Worm (Caenorhabditis elegans) whole organism, mixed stage, embryonic: ENCODE data around the gene nhr-31.

ENCODE experiments used
- M03D4.4 ChIP-seq: sonication (generic microtip); optimal IDR thresholded peaks from 2 replicates; lab custom pipeline; 2017; ENCODE audit warnings: mild to moderate bottlenecking, missing genetic modification characterization, missing compliant biosample characterization
- bed-3 ChIP-seq: fragments of 200-800 bp; sonication (Bioruptor generic); optimal IDR thresholded peaks from 3 replicates; lab custom pipeline; 2018; ENCODE audit warnings: mild to moderate bottlenecking, missing genetic modification characterization, moderate library complexity, missing compliant biosample characterization
- blmp-1 ChIP-seq: fragments of 150-350 bp; optimal IDR thresholded peaks from 2 replicates; lab custom pipeline; 2014; ENCODE audit warnings: missing biosample characterization, missing genetic modification characterization
- ceh-39 ChIP-seq: fragments of 150-350 bp; optimal IDR thresholded peaks from 2 replicates; lab custom pipeline; 2014; ENCODE audit warnings: missing biosample characterization, missing genetic modification characterization
- ceh-43 ChIP-seq: fragments of 200-800 bp; sonication (Bioruptor generic); optimal IDR thresholded peaks from 2 replicates; lab custom pipeline; 2018; ENCODE audit warnings: mild to moderate bottlenecking, missing genetic modification characterization, moderate library complexity, missing compliant biosample characterization
- ceh-83 ChIP-seq: fragments of 200-800 bp; sonication (Bioruptor generic); optimal IDR thresholded peaks from 2 replicates; lab custom pipeline; 2018; ENCODE audit warnings: mild to moderate bottlenecking, missing genetic modification characterization, missing compliant biosample characterization
- ces-1 ChIP-seq: fragments of 150-350 bp; optimal IDR thresholded peaks from 2 replicates; lab custom pipeline; 2014; ENCODE audit warnings: missing biosample characterization, missing genetic modification reagents, missing genetic modification characterization
- cnd-1 ChIP-seq: fragments of 200-800 bp; sonication (Bioruptor generic); optimal IDR thresholded peaks from 2 replicates; lab custom pipeline; 2018; ENCODE audit warnings: mild to moderate bottlenecking, missing genetic modification characterization, missing compliant biosample characterization
- drap-1 ChIP-seq: fragments of 200-800 bp; sonication (Bioruptor generic); optimal IDR thresholded peaks from 3 replicates; lab custom pipeline; 2018; ENCODE audit warnings: mild to moderate bottlenecking, missing genetic modification characterization, missing compliant biosample characterization
- elt-1 ChIP-seq: sonication (generic microtip); optimal IDR thresholded peaks from 2 replicates; lab custom pipeline; 2017; ENCODE audit warnings: missing genetic modification characterization, mild to moderate bottlenecking, missing compliant biosample characterization, antibody characterized with exemption, moderate library complexity, borderline replicate concordance; ENCODE audit not compliant: insufficient read depth
- elt-3 ChIP-seq: fragments of 150-350 bp; optimal IDR thresholded peaks from 2 replicates; lab custom pipeline; 2014; ENCODE audit warnings: missing biosample characterization, missing genetic modification characterization
- flh-1 ChIP-seq: fragments of 200-800 bp; sonication (Bioruptor generic); optimal IDR thresholded peaks from 2 replicates; lab custom pipeline; 2018; ENCODE audit warnings: mild to moderate bottlenecking, missing genetic modification characterization, moderate library complexity, missing compliant biosample characterization
- ham-2 ChIP-seq: fragments of 200-800 bp; sonication (Bioruptor generic); optimal IDR thresholded peaks from 2 replicates; lab custom pipeline; 2018; ENCODE audit warnings: mild to moderate bottlenecking, missing genetic modification characterization, missing compliant biosample characterization
- hlh-1 ChIP-seq: fragments of 150-350 bp; optimal IDR thresholded peaks from 2 replicates; lab custom pipeline; 2014; ENCODE audit warnings: missing biosample characterization, missing genetic modification reagents, missing genetic modification characterization
- lin-13 ChIP-seq: fragments of 150-350 bp; optimal IDR thresholded peaks from 2 replicates; lab custom pipeline; 2014; ENCODE audit warnings: missing biosample characterization, missing genetic modification characterization
- mab-5 ChIP-seq: fragments of 150-350 bp; optimal IDR thresholded peaks from 2 replicates; lab custom pipeline; 2014; ENCODE audit warnings: missing biosample characterization, missing genetic modification characterization
- mep-1 ChIP-seq: fragments of 150-350 bp; optimal IDR thresholded peaks from 2 replicates; lab custom pipeline; 2017; ENCODE audit warnings: missing biosample characterization, missing genetic modification reagents, missing genetic modification characterization, inconsistent platforms
- nhr-12 ChIP-seq: fragments of 150-350 bp; optimal IDR thresholded peaks from 2 replicates; lab custom pipeline; 2014; ENCODE audit warnings: missing biosample characterization, missing genetic modification characterization
- nhr-2 ChIP-seq: fragments of 150-350 bp; optimal IDR thresholded peaks from 2 replicates; lab custom pipeline; 2014; ENCODE audit warnings: missing biosample characterization, missing genetic modification characterization
- nhr-237 ChIP-seq: fragments of 150-350 bp; optimal IDR thresholded peaks from 2 replicates; lab custom pipeline; 2014; ENCODE audit warnings: missing biosample characterization, missing genetic modification characterization
- nhr-28 ChIP-seq: fragments of 150-350 bp; optimal IDR thresholded peaks from 2 replicates; lab custom pipeline; 2014; ENCODE audit warnings: missing biosample characterization, missing genetic modification characterization
- nhr-76 ChIP-seq: sonication (generic microtip); optimal IDR thresholded peaks from 2 replicates; lab custom pipeline; 2017; ENCODE audit warnings: missing biosample characterization, missing genetic modification characterization
- pha-4 ChIP-seq: fragments of 150-350 bp; optimal IDR thresholded peaks from 2 replicates; lab custom pipeline; 2018; ENCODE audit warnings: missing biosample characterization, missing genetic modification reagents, missing genetic modification characterization
- sem-2 ChIP-seq: fragments of 200-800 bp; sonication (Bioruptor generic); optimal IDR thresholded peaks from 2 replicates; lab custom pipeline; 2018; ENCODE audit warnings: mild to moderate bottlenecking, missing genetic modification characterization, missing compliant biosample characterization
- snpc-4 ChIP-seq: fragments of 150-350 bp; optimal IDR thresholded peaks from 2 replicates; lab custom pipeline; 2014; ENCODE audit warnings: missing biosample characterization, missing genetic modification characterization
- sptf-1 ChIP-seq: sonication (generic microtip); optimal IDR thresholded peaks from 2 replicates; lab custom pipeline; 2017; ENCODE audit warnings: mild to moderate bottlenecking, missing genetic modification characterization, moderate library complexity, missing compliant biosample characterization
- unc-39 ChIP-seq: fragments of 150-350 bp; optimal IDR thresholded peaks from 2 replicates; lab custom pipeline; 2014; ENCODE audit warnings: missing biosample characterization, missing genetic modification characterization
- unc-62 ChIP-seq: fragments of 150-350 bp; optimal IDR thresholded peaks from 2 replicates; lab custom pipeline; 2014; ENCODE audit warnings: missing biosample characterization, missing genetic modification reagents, missing genetic modification characterization
- ztf-11 ChIP-seq: fragments of 150-350 bp; optimal IDR thresholded peaks from 2 replicates; lab custom pipeline; 2014; ENCODE audit warnings: missing biosample characterization, missing genetic modification characterization

nhr-31 gene

ce11 chrIV:8030099-8030498 lies 786 bp upstream of the nhr-31 start:
- TF ChIP-seq elt-3 (no peak), ham-2 (GFP tag; lab: Kevin White, UChicago) (no peak), nhr-2 (tag; lab: Kevin White, UChicago) (no peak), sem-2 (GFP tag; lab: Kevin White, UChicago) (no peak), nhr-76 (no peak), mab-5 (tag; lab: Kevin White, UChicago) (no peak), ceh-43 (GFP tag; lab: Kevin White, UChicago) (no peak), ztf-11 (tag; lab: Kevin White, UChicago) (no peak), mep-1 (tag; lab: Kevin White, UChicago) (no peak), pha-4 (tag; lab: Kevin White, UChicago) (no peak), unc-62 (GFP tag; lab: Kevin White, UChicago) (no peak), M03D4.4 (no peak), ceh-39 (tag; lab: Kevin White, UChicago) (no peak), blmp-1 (tag; lab: Kevin White, UChicago) (no peak), bed-3 (GFP tag; lab: Kevin White, UChicago) (no peak), elt-1 (tag; lab: Kevin White, UChicago) (no peak), ceh-83 (GFP tag; lab: Kevin White, UChicago) (no peak), sptf-1 (tag; lab: Kevin White, UChicago) (no peak)

- no peak for TF ChIP-seq unc-62 (GFP tag; lab: Kevin White, UChicago)
- TF ChIP-seq mep-1 (tag; lab: Kevin White, UChicago), result no peak
- no peak for TF ChIP-seq nhr-12 (tag; lab: Kevin White, UChicago)
- TF ChIP-seq unc-39, result no peak
- TF ChIP-seq ceh-43 (GFP tag; lab: Kevin White, UChicago), result no peak
- no peak for TF ChIP-seq bed-3 (GFP tag; lab: Kevin White, UChicago)
- TF ChIP-seq ham-2 (GFP tag; lab: Kevin White, UChicago), result no peak
- no peak for TF ChIP-seq nhr-28 (tag; lab: Kevin White, UChicago)
Measured at ce11 chrIV:8028372-8028771, 941 bp downstream of the nhr-31 start.

- TF ChIP-seq snpc-4 (tag; lab: Kevin White, UChicago), result no peak
Measured at ce11 chrIV:8027293-8027866, 1.9 kb downstream of the nhr-31 start.

DNA sequence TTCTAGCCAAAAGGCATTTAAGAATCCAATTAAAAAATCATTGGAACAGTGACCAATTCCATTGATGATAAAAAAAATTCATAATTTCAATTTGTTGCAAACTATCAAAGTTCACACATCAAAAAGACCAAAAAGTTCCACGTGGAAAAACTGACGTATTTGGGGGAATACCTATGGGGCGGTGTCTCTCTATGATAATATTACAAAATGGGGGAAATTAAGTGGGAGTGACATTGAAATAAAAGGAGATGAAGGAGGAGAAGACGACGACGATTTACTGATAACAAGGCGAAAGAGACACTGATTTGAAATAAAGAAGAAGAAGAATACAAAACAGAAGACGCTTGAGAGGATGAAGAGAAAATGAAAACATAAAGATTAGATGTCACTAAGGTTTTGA lies 3.0 kb downstream of the nhr-31 start:
- TF ChIP-seq snpc-4 (tag; lab: Kevin White, UChicago), result no peak
- no peak for TF ChIP-seq ceh-83 (GFP tag; lab: Kevin White, UChicago)
- no peak for TF ChIP-seq hlh-1
- no peak for TF ChIP-seq ztf-11 (tag; lab: Kevin White, UChicago)
- no peak for TF ChIP-seq pha-4 (tag; lab: Kevin White, UChicago)
- TF ChIP-seq nhr-12 (tag; lab: Kevin White, UChicago), result no peak

ce11 chrIV:8023861-8024260 lies 5.5 kb downstream of the nhr-31 start:
- TF ChIP-seq nhr-237 (tag; lab: Kevin White, UChicago) (no peak), bed-3 (GFP tag; lab: Kevin White, UChicago) (no peak), ceh-43 (GFP tag; lab: Kevin White, UChicago) (no peak), cnd-1 (tag; lab: Kevin White, UChicago) (no peak), unc-39 (no peak), drap-1 (GFP tag; lab: Kevin White, UChicago) (no peak), sptf-1 (tag; lab: Kevin White, UChicago) (no peak)

ce11 chrIV:8022035-8022673 lies 7.2 kb downstream of the nhr-31 start, which contains the start of gene C26B2.2:
Gene C26B2.2, minus strand, starts transcription at chrIV:8022122.
- TF ChIP-seq flh-1 (GFP tag; lab: Kevin White, UChicago), result no peak
- no peak for TF ChIP-seq lin-13 (tag; lab: Kevin White, UChicago)
- TF ChIP-seq nhr-237 (tag; lab: Kevin White, UChicago), result no peak
- TF ChIP-seq ces-1 (GFP tag; lab: Kevin White, UChicago), result no peak
- TF ChIP-seq hlh-1, result no peak
- no peak for TF ChIP-seq ceh-39 (tag; lab: Kevin White, UChicago)
